Worm (Caenorhabditis elegans): Measurements from ENCODE around the gene Y73B6BL.288.
A peak's percentile ranks its signal among the peaks of the same experiment; 100 is the strongest.

The Y73B6BL.288 gene

DNA sequence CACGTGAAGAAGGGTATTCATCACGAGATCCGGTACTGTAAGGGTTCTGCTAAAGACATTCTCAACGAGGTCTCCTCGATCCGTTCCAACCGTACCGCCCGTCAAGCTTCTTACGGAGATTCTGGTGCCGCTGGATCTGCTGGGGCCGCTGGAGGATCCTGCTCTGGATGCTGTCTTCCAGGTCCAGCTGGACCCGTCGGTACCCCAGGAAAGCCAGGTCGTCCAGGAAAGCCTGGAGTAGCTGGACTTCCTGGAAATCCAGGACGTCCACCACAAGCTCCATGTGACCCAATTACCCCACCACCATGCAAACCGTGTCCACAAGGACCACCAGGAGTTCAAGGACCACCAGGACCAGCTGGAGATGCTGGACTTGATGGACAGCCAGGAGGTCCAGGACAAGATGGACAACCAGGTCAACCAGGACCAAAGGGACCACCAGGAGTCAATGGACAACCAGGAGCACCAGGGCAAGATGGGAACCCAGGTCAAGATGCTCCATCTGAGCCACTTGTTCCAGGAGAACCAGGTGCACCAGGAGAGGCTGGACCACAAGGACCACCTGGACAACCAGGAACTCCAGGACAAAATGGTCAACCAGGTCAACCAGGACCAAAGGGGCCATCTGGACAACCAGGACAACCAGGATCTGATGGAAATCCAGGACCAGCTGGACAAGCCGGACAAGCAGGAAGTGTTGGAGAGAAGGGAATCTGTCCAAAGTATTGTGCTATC is 35.2 kb upstream of the Y73B6BL.288 start:
- TF ChIP-seq lsy-2 (tag; optimal IDR thresholded peaks at IDR 0.05): no peak
- 0 out of 2 replicates have a peak, but pooled peaks have one; percentile 87 for TF ChIP-seq ztf-1 (GFP tag; conservative IDR thresholded peaks at IDR 0.05)
- no peak for TF ChIP-seq nhr-23 (tag; optimal IDR thresholded peaks at IDR 0.05)
- no peak for TF ChIP-seq lin-11 (tag; optimal IDR thresholded peaks at IDR 0.05)
- TF ChIP-seq nhr-129 (tag; optimal IDR thresholded peaks at IDR 0.05): no peak
- no peak for TF ChIP-seq nhr-21 (tag; optimal IDR thresholded peaks at IDR 0.05)
- no peak for TF ChIP-seq nhr-25 (tag; optimal IDR thresholded peaks at IDR 0.05)
- no peak for TF ChIP-seq sma-3 (GFP tag; optimal IDR thresholded peaks at IDR 0.05)

DNA sequence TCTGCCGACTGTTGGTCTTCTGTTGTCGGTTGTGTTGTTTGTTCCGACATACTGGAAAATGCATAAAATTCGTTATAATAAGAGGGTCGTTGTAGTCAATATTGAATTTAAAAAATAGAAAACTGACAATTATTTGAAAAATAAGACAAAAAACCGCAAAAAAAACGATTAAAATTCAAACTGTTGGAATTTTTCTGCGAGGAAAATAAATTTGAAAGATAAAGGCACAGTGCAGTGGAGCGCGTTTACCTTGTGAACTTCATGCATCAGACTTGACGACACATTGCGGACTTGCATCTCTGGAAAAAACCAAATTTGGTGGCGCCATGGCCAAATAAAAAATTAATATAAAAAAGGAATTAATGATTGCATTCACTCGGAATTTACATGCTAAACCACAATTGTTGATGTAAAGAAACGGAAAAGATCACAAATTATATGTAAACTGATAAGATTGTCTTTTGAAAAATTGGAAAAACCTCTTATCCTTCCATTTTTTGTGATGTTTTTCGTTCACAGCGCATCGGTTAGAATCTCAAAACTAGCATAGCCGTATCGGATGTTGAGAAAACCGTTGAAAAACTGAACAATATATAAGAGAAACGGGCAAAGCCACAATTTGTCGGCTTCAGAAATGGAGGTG is 34.3 kb upstream of the Y73B6BL.288 start, which contains the start of the genes hrpf-2 and bli-6:
Gene hrpf-2, minus strand, starts transcription at position 51 of the 643 bp plus-strand sequence.
Gene bli-6, plus strand, starts transcription at position 593 of the 643 bp plus-strand sequence.
- TF ChIP-seq nhr-11 (tag; optimal IDR thresholded peaks at IDR 0.05) (no peak), R02D3.7 (tag; optimal IDR thresholded peaks at IDR 0.05) (peak; percentile 54), lin-39 (tag; optimal IDR thresholded peaks at IDR 0.05) (no peak), skn-1 (tag; optimal IDR thresholded peaks at IDR 0.05) (no peak), mbf-1 (tag; optimal IDR thresholded peaks at IDR 0.05) (peak; percentile 4), ztf-4 (tag; optimal IDR thresholded peaks at IDR 0.05) (no peak), nhr-129 (tag; optimal IDR thresholded peaks at IDR 0.05) (peak; percentile 72), unc-55 (GFP tag; optimal IDR thresholded peaks at IDR 0.05) (peak; percentile 85), elt-3 (tag; optimal IDR thresholded peaks at IDR 0.05) (no peak), gmeb-1 (tag; optimal IDR thresholded peaks at IDR 0.05) (peak; percentile 86), unc-39 (tag; optimal IDR thresholded peaks at IDR 0.05) (no peak), nhr-6 (tag; optimal IDR thresholded peaks at IDR 0.05) (peak; percentile 27), ztf-1 (GFP tag; conservative IDR thresholded peaks at IDR 0.05) (no peak), aly-2 (tag; optimal IDR thresholded peaks at IDR 0.05) (no peak), nhr-21 (tag; optimal IDR thresholded peaks at IDR 0.05) (peak; percentile 39), sem-4 (tag; optimal IDR thresholded peaks at IDR 0.05) (no peak), lsy-2 (tag; optimal IDR thresholded peaks at IDR 0.05) (peak; percentile 76 to 85), sma-9 (GFP tag; optimal IDR thresholded peaks at IDR 0.05) (peak; percentile 64), sma-9 (tag; optimal IDR thresholded peaks at IDR 0.05) (no peak), ztf-11 (tag; optimal IDR thresholded peaks at IDR 0.05) (no peak), peb-1 (tag; optimal IDR thresholded peaks at IDR 0.05) (no peak), mdl-1 (tag; optimal IDR thresholded peaks at IDR 0.05) (no peak), unc-62 (GFP tag; optimal IDR thresholded peaks at IDR 0.05) (no peak), C34F6.9 (tag; optimal IDR thresholded peaks at IDR 0.05) (peak; percentile 83), lin-13 (GFP tag; optimal IDR thresholded peaks at IDR 0.05) (no peak), alr-1 (tag; optimal IDR thresholded peaks at IDR 0.05) (no peak), nhr-23 (tag; optimal IDR thresholded peaks at IDR 0.05) (no peak), dmd-4 (tag; optimal IDR thresholded peaks at IDR 0.05) (no peak), mab-5 (tag; optimal IDR thresholded peaks at IDR 0.05) (peak; percentile 50), ceh-82 (tag; optimal IDR thresholded peaks at IDR 0.05) (no peak), blmp-1 (tag; optimal IDR thresholded peaks at IDR 0.05; ENCODE audit: insufficient read depth) (peak; percentile 13), nhr-10 (tag; optimal IDR thresholded peaks at IDR 0.05) (no peak), nhr-25 (tag; optimal IDR thresholded peaks at IDR 0.05) (peak; percentile 66), ZK546.5 (tag; optimal IDR thresholded peaks at IDR 0.05) (peak; percentile 20), zag-1 (tag; optimal IDR thresholded peaks at IDR 0.05) (no peak), elt-1 (tag; optimal IDR thresholded peaks at IDR 0.05) (no peak), ceh-16 (tag; optimal IDR thresholded peaks at IDR 0.05) (no peak), crh-2 (tag; optimal IDR thresholded peaks at IDR 0.05) (peak; percentile 81), nhr-77 (tag; optimal IDR thresholded peaks at IDR 0.05) (no peak), snpc-4 (tag; optimal IDR thresholded peaks at IDR 0.05) (peak; percentile 50), egl-27 (tag; optimal IDR thresholded peaks at IDR 0.05) (no peak), F13H6.1 (tag; optimal IDR thresholded peaks at IDR 0.05) (peak; percentile 41), nhr-237 (tag; optimal IDR thresholded peaks at IDR 0.05) (no peak), sma-3 (GFP tag; optimal IDR thresholded peaks at IDR 0.05) (peak; percentile 71), fos-1 (tag; optimal IDR thresholded peaks at IDR 0.05) (peak; percentile 37), ama-1 (optimal IDR thresholded peaks at IDR 0.05) (no peak), lin-11 (tag; optimal IDR thresholded peaks at IDR 0.05) (no peak), nhr-12 (tag; optimal IDR thresholded peaks at IDR 0.05) (no peak), Y55F3AM.14 (GFP tag; optimal IDR thresholded peaks at IDR 0.05) (no peak)
